Worm (Caenorhabditis elegans) whole organism, L1 larva: ENCODE measurements around the gene F28F8.7.

ENCODE experiments used
- C04F5.9 ChIP-seq: sonication (generic microtip); optimal IDR thresholded peaks from 2 replicates; lab custom pipeline; 2016; ENCODE audit warnings: missing genetic modification characterization, missing compliant biosample characterization
- F16B12.6 ChIP-seq: fragments of 150-350 bp; optimal IDR thresholded peaks from 2 replicates; lab custom pipeline; 2014; ENCODE audit warnings: missing biosample characterization, missing genetic modification characterization
- alr-1 ChIP-seq: fragments of 200-800 bp; sonication (Bioruptor generic); optimal IDR thresholded peaks from 2 replicates; lab custom pipeline; 2018; ENCODE audit warnings: borderline replicate concordance, mild to moderate bottlenecking, missing genetic modification characterization, missing compliant biosample characterization
- jun-1 ChIP-seq: fragments of 150-350 bp; optimal IDR thresholded peaks from 2 replicates; lab custom pipeline; 2014; ENCODE audit warnings: missing biosample characterization, missing genetic modification reagents, missing genetic modification characterization
- pag-3 ChIP-seq: sonication (generic microtip); optimal IDR thresholded peaks from 2 replicates; lab custom pipeline; 2017; ENCODE audit warnings: missing genetic modification characterization, mild to moderate bottlenecking, missing compliant biosample characterization, antibody characterized with exemption, borderline replicate concordance; ENCODE audit not compliant: insufficient read depth
- unc-62 ChIP-seq: fragments of 150-350 bp; optimal IDR thresholded peaks from 2 replicates; lab custom pipeline; 2014; ENCODE audit warnings: missing biosample characterization, missing genetic modification reagents, missing genetic modification characterization
- ztf-4 ChIP-seq: fragments of 150-350 bp; optimal IDR thresholded peaks from 2 replicates; lab custom pipeline; 2014; ENCODE audit warnings: missing biosample characterization, missing genetic modification characterization

- TF ChIP-seq unc-62 (GFP tag; lab: Kevin White, UChicago): no peak
- TF ChIP-seq jun-1 (tag; lab: Kevin White, UChicago): no peak
- TF ChIP-seq alr-1: no peak
- TF ChIP-seq pag-3 (tag; lab: Kevin White, UChicago): no peak
- no peak for TF ChIP-seq F16B12.6
- no peak for TF ChIP-seq ztf-4 (tag; lab: Kevin White, UChicago)
- no peak for TF ChIP-seq C04F5.9 (tag; lab: Kevin White, UChicago)
Observed at ce11 chrV:15602253-15602652, 11.8 kb upstream of the F28F8.7 start, which contains the start of gene fbxa-152.
